Worm (Caenorhabditis elegans) whole organism, L3 larva: ENCODE results near the gene ceh-37.

Source experiments
- R02D3.7 ChIP-seq: fragments of 150-350 bp; optimal IDR thresholded peaks from 2 replicates; lab custom pipeline; 2014; ENCODE audit warnings: missing biosample characterization, missing genetic modification characterization
- ZK546.5 ChIP-seq: sonication (generic microtip); optimal IDR thresholded peaks from 2 replicates; lab custom pipeline; 2017; ENCODE audit warnings: missing biosample characterization, missing genetic modification characterization
- aly-2 ChIP-seq: fragments of 150-350 bp; optimal IDR thresholded peaks from 2 replicates; lab custom pipeline; 2014; ENCODE audit warnings: missing biosample characterization, missing genetic modification characterization
- ama-1 ChIP-seq: fragments of 150-350 bp; optimal IDR thresholded peaks from 2 replicates; lab custom pipeline; 2018
- ceh-16 ChIP-seq: sonication (generic microtip); optimal IDR thresholded peaks from 2 replicates; lab custom pipeline; 2017; ENCODE audit warnings: missing biosample characterization, missing genetic modification characterization
- ceh-82 ChIP-seq: fragments of 150-350 bp; optimal IDR thresholded peaks from 2 replicates; lab custom pipeline; 2014; ENCODE audit warnings: missing biosample characterization, missing genetic modification characterization
- ceh-9 ChIP-seq: sonication (generic microtip); optimal IDR thresholded peaks from 2 replicates; lab custom pipeline; 2018; ENCODE audit warnings: missing biosample characterization, missing genetic modification characterization
- egl-27 ChIP-seq: sonication (generic microtip); optimal IDR thresholded peaks from 4 replicates; lab custom pipeline; 2017; ENCODE audit warnings: missing biosample characterization, missing genetic modification reagents, missing genetic modification characterization
- elt-1 ChIP-seq: fragments of 150-350 bp; optimal IDR thresholded peaks from 2 replicates; lab custom pipeline; 2014; ENCODE audit warnings: missing biosample characterization, missing genetic modification characterization
- elt-2 ChIP-seq: sonication (generic microtip); optimal IDR thresholded peaks from 2 replicates; lab custom pipeline; 2016; ENCODE audit warnings: missing genetic modification reagents, mild to moderate bottlenecking, missing genetic modification characterization, missing compliant biosample characterization
- elt-3 ChIP-seq, 3 experiments: fragments of 150-350 bp in 1 of 3; sonication (generic microtip) in 2 of 3; optimal IDR thresholded peaks; 2 replicates in 2 of 3; 4 replicates in 1 of 3; lab custom pipeline; 2014 to 2017; ENCODE audit warnings: missing biosample characterization in 3 of 3, missing genetic modification characterization in 3 of 3
- eor-1 ChIP-seq, 2 experiments: fragments of 150-350 bp; optimal IDR thresholded peaks; 2 replicates each; lab custom pipeline; 2014 to 2018; ENCODE audit warnings: missing biosample characterization in 2 of 2, missing genetic modification characterization in 2 of 2
- fkh-10 ChIP-seq: sonication (generic microtip); optimal IDR thresholded peaks from 2 replicates; lab custom pipeline; 2017; ENCODE audit warnings: missing biosample characterization, missing genetic modification reagents, missing genetic modification characterization
- fos-1 ChIP-seq: fragments of 150-350 bp; optimal IDR thresholded peaks from 2 replicates; lab custom pipeline; 2014; ENCODE audit warnings: missing biosample characterization, missing genetic modification characterization
- hmg-11 ChIP-seq: sonication (generic microtip); optimal IDR thresholded peaks from 2 replicates; lab custom pipeline; 2016; ENCODE audit warnings: missing genetic modification characterization, missing compliant biosample characterization
- jun-1 ChIP-seq: fragments of 150-350 bp; optimal IDR thresholded peaks from 2 replicates; lab custom pipeline; 2014; ENCODE audit warnings: missing biosample characterization, missing genetic modification reagents, missing genetic modification characterization
- lin-15B ChIP-seq: fragments of 150-350 bp; optimal IDR thresholded peaks from 2 replicates; lab custom pipeline; 2014; ENCODE audit warnings: missing biosample characterization, missing genetic modification characterization
- lin-39 ChIP-seq: fragments of 150-350 bp; optimal IDR thresholded peaks from 2 replicates; lab custom pipeline; 2018; ENCODE audit warnings: missing biosample characterization, missing genetic modification reagents, missing genetic modification characterization
- lsy-12 ChIP-seq: sonication (generic microtip); optimal IDR thresholded peaks from 2 replicates; lab custom pipeline; 2016; ENCODE audit warnings: mild to moderate bottlenecking, missing genetic modification characterization, missing compliant biosample characterization
- mdl-1 ChIP-seq: fragments of 150-350 bp; optimal IDR thresholded peaks from 2 replicates; lab custom pipeline; 2014; ENCODE audit warnings: missing biosample characterization, missing genetic modification characterization
- mml-1 ChIP-seq: fragments of 150-350 bp; sonication (generic microtip); optimal IDR thresholded peaks from 3 replicates; lab custom pipeline; 2014; ENCODE audit warnings: missing biosample characterization, missing genetic modification characterization
- nfya-1 ChIP-seq: sonication (generic microtip); optimal IDR thresholded peaks from 2 replicates; lab custom pipeline; 2017; ENCODE audit warnings: missing genetic modification characterization, mild to moderate bottlenecking, missing compliant biosample characterization, antibody characterized with exemption, moderate library complexity; ENCODE audit not compliant: insufficient read depth
- nhr-11 ChIP-seq: fragments of 150-350 bp; optimal IDR thresholded peaks from 2 replicates; lab custom pipeline; 2014; ENCODE audit warnings: missing biosample characterization, missing genetic modification characterization
- nhr-12 ChIP-seq: fragments of 150-350 bp; optimal IDR thresholded peaks from 2 replicates; lab custom pipeline; 2014; ENCODE audit warnings: missing biosample characterization, missing genetic modification characterization
- nhr-237 ChIP-seq: fragments of 150-350 bp; optimal IDR thresholded peaks from 2 replicates; lab custom pipeline; 2014; ENCODE audit warnings: missing biosample characterization, missing genetic modification characterization
- nhr-25 ChIP-seq: sonication (generic microtip); optimal IDR thresholded peaks from 2 replicates; lab custom pipeline; 2017; ENCODE audit warnings: missing biosample characterization, missing genetic modification characterization
- nhr-28 ChIP-seq: fragments of 150-350 bp; optimal IDR thresholded peaks from 2 replicates; lab custom pipeline; 2014; ENCODE audit warnings: missing biosample characterization, missing genetic modification characterization
- nhr-43 ChIP-seq: sonication (generic microtip); optimal IDR thresholded peaks from 2 replicates; lab custom pipeline; 2016; ENCODE audit warnings: mild to moderate bottlenecking, missing genetic modification characterization, missing compliant biosample characterization; ENCODE audit not compliant: poor library complexity, severe bottlenecking
- nhr-67 ChIP-seq: fragments of 150-350 bp; optimal IDR thresholded peaks from 2 replicates; lab custom pipeline; 2014; ENCODE audit warnings: missing biosample characterization, missing genetic modification characterization
- nhr-76 ChIP-seq: fragments of 150-350 bp; sonication (generic microtip); optimal IDR thresholded peaks from 5 replicates; lab custom pipeline; 2014; ENCODE audit warnings: missing biosample characterization, missing genetic modification characterization
- nhr-77 ChIP-seq: fragments of 150-350 bp; optimal IDR thresholded peaks from 2 replicates; lab custom pipeline; 2014; ENCODE audit warnings: missing biosample characterization, missing genetic modification characterization
- pha-4 ChIP-seq: fragments of 150-350 bp; optimal IDR thresholded peaks from 2 replicates; lab custom pipeline; 2014; ENCODE audit warnings: missing biosample characterization, missing genetic modification reagents, missing genetic modification characterization
- pqm-1 ChIP-seq: fragments of 150-350 bp; optimal IDR thresholded peaks from 2 replicates; lab custom pipeline; 2017; ENCODE audit warnings: missing biosample characterization, missing genetic modification characterization, inconsistent platforms
- sea-2 ChIP-seq: fragments of 150-350 bp; sonication (generic microtip); optimal IDR thresholded peaks from 4 replicates; lab custom pipeline; 2014; ENCODE audit warnings: missing biosample characterization, missing genetic modification reagents, missing genetic modification characterization
- snpc-4 ChIP-seq: fragments of 150-350 bp; optimal IDR thresholded peaks from 2 replicates; lab custom pipeline; 2014; ENCODE audit warnings: missing biosample characterization, missing genetic modification characterization
- tbx-2 ChIP-seq: sonication (generic microtip); optimal IDR thresholded peaks from 2 replicates; lab custom pipeline; 2016; ENCODE audit warnings: mild to moderate bottlenecking, missing genetic modification characterization, missing compliant biosample characterization
- unc-39 ChIP-seq: sonication (generic microtip); optimal IDR thresholded peaks from 4 replicates; lab custom pipeline; 2017; ENCODE audit warnings: missing biosample characterization, missing genetic modification characterization
- unc-62 ChIP-seq: fragments of 150-350 bp; sonication (generic microtip); optimal IDR thresholded peaks from 4 replicates; lab custom pipeline; 2014; ENCODE audit warnings: missing biosample characterization, missing genetic modification reagents, missing genetic modification characterization
- zag-1 ChIP-seq: fragments of 150-350 bp; optimal IDR thresholded peaks from 2 replicates; lab custom pipeline; 2014; ENCODE audit warnings: missing biosample characterization, missing genetic modification characterization
- ztf-11 ChIP-seq: fragments of 150-350 bp; optimal IDR thresholded peaks from 2 replicates; lab custom pipeline; 2014; ENCODE audit warnings: missing biosample characterization, missing genetic modification characterization
- ztf-4 ChIP-seq: fragments of 150-350 bp; optimal IDR thresholded peaks from 2 replicates; lab custom pipeline; 2014; ENCODE audit warnings: missing biosample characterization, missing genetic modification characterization

ceh-37 gene

ce11 chrX:14225273-14225672, 17.5 kb upstream of the ceh-37 start, which contains the start of gene cyp-13B2:
TSS of gene cyp-13B2 (plus strand) at chrX:14225573.
- TF ChIP-seq nhr-43 (no peak), ceh-16 (tag; lab: Kevin White, UChicago) (no peak), elt-2 (tag; lab: Kevin White, UChicago) (no peak), pqm-1 (tag; lab: Kevin White, UChicago) (no peak), ztf-11 (tag; lab: Kevin White, UChicago) (no peak), nhr-25 (tag; lab: Kevin White, UChicago) (no peak), tbx-2 (tag; lab: Kevin White, UChicago) (no peak), nhr-237 (tag; lab: Kevin White, UChicago) (no peak), ceh-82 (tag; lab: Kevin White, UChicago) (no peak), ztf-4 (tag; lab: Kevin White, UChicago) (no peak), mdl-1 (tag; lab: Kevin White, UChicago) (no peak), lin-15B (no peak), fkh-10 (GFP tag; lab: Kevin White, UChicago) (no peak), nhr-11 (tag; lab: Kevin White, UChicago) (no peak), ama-1 (no peak), lin-39 (no peak)

ce11 chrX:14223156-14223555, 15.4 kb upstream of the ceh-37 start, which contains the start of gene K06G5.3:
TSS of gene K06G5.3 (minus strand) at chrX:14223256.
- TF ChIP-seq nhr-28 (tag; lab: Kevin White, UChicago) (no peak), lin-15B (no peak), hmg-11 (tag; lab: Kevin White, UChicago) (no peak), zag-1 (tag; lab: Kevin White, UChicago) (no peak), aly-2 (tag; lab: Kevin White, UChicago) (no peak), nhr-12 (tag; lab: Kevin White, UChicago) (no peak), egl-27 (tag; lab: Kevin White, UChicago) (no peak), tbx-2 (tag; lab: Kevin White, UChicago) (no peak)
- TF ChIP-seq, all 47 proteins: peak for 0

- no peak for TF ChIP-seq elt-1 (tag; lab: Kevin White, UChicago)
- no peak for TF ChIP-seq ceh-16 (tag; lab: Kevin White, UChicago)
- TF ChIP-seq mdl-1 (tag; lab: Kevin White, UChicago) = no peak
- no peak for TF ChIP-seq lsy-12
- TF ChIP-seq aly-2 (tag; lab: Kevin White, UChicago) = no peak
- TF ChIP-seq unc-62 (GFP tag; lab: Kevin White, UChicago) = no peak
- peak; percentile 99 for TF ChIP-seq pqm-1 (tag; lab: Kevin White, UChicago)
- TF ChIP-seq jun-1 (tag; lab: Kevin White, UChicago) = peak; percentile 72
- TF ChIP-seq hmg-11 (tag; lab: Kevin White, UChicago) = no peak
- TF ChIP-seq fkh-10 (GFP tag; lab: Kevin White, UChicago) = no peak
- TF ChIP-seq nhr-237 (tag; lab: Kevin White, UChicago) = no peak
- no peak for TF ChIP-seq snpc-4 (tag; lab: Kevin White, UChicago)
- TF ChIP-seq nhr-67 (tag; lab: Kevin White, UChicago) = no peak
- no peak for TF ChIP-seq fos-1
- no peak for TF ChIP-seq lin-15B
- TF ChIP-seq egl-27 (tag; lab: Kevin White, UChicago) = no peak
- no peak for TF ChIP-seq nhr-77
- TF ChIP-seq elt-3 (tag; optimal IDR thresholded peaks at IDR 0.05; lab: Kevin White, UChicago) = no peak
- no peak for TF ChIP-seq nfya-1
- TF ChIP-seq zag-1 (tag; lab: Kevin White, UChicago) = no peak
- no peak for TF ChIP-seq nhr-76 (tag; lab: Kevin White, UChicago)
- TF ChIP-seq R02D3.7 (tag; lab: Kevin White, UChicago) = no peak
- TF ChIP-seq nhr-28 (tag; lab: Kevin White, UChicago) = no peak
- no peak for TF ChIP-seq ztf-4 (tag; lab: Kevin White, UChicago)
- no peak for TF ChIP-seq ceh-9 (tag; lab: Kevin White, UChicago)
- TF ChIP-seq elt-2 (tag; lab: Kevin White, UChicago) = peak; percentile 99
- TF ChIP-seq mml-1 (tag; lab: Kevin White, UChicago) = no peak
- TF ChIP-seq nhr-25 (tag; lab: Kevin White, UChicago) = no peak
- TF ChIP-seq ceh-82 (tag; lab: Kevin White, UChicago) = no peak
- peak; percentile 64 for TF ChIP-seq pha-4 (tag; lab: Kevin White, UChicago)
- TF ChIP-seq eor-1 (tag; optimal IDR thresholded peaks at IDR 0.05; lab: Kevin White, UChicago) = no peak
- no peak for TF ChIP-seq ZK546.5
- no peak for TF ChIP-seq sea-2 (GFP tag; lab: Kevin White, UChicago)
- TF ChIP-seq unc-39 (tag; lab: Kevin White, UChicago) = no peak
Measured at ce11 chrX:14214520-14215023, 6.8 kb upstream of the ceh-37 start, which contains the start of gene K06G5.1. TSS of gene K06G5.1 (plus strand) at chrX:14214973.
